Fruit fly (Drosophila melanogaster): ENCODE results near the gene PNKP.

dm6 chr3R:8354969-8355368 lies 11.7 kb upstream of the PNKP start:
- peak; percentile 91 for TF ChIP-seq fd96Ca (GFP tag; IDR thresholded peaks at IDR 0.05)
- peak; percentile 81 for TF ChIP-seq CG17806 (tag; optimal IDR thresholded peaks at IDR 0.05)
- TF ChIP-seq gl (tag; optimal IDR thresholded peaks at IDR 0.05) = peak; percentile 41
- TF ChIP-seq CG4496 (GFP tag; IDR thresholded peaks at IDR 0.05) = peak; percentile 90
- TF ChIP-seq Snoo (tag; optimal IDR thresholded peaks at IDR 0.05) = peak; percentile 50
- TF ChIP-seq Pif1B (GFP tag; optimal IDR thresholded peaks at IDR 0.05) = peak; percentile 83
- TF ChIP-seq rn (GFP tag; IDR thresholded peaks at IDR 0.05) = peak; percentile 83
- peak; percentile 64 for TF ChIP-seq CG9948 (tag; optimal IDR thresholded peaks at IDR 0.05)
- TF ChIP-seq CG13204 (GFP tag; optimal IDR thresholded peaks at IDR 0.05) = no peak
- TF ChIP-seq CG34367 (tag; optimal IDR thresholded peaks at IDR 0.05) = peak; percentile 68
- peak; percentile 89 for TF ChIP-seq Pif1A (GFP tag; optimal IDR thresholded peaks at IDR 0.05)
- TF ChIP-seq EcR (GFP tag; optimal IDR thresholded peaks at IDR 0.05) = no peak
- TF ChIP-seq CG15710 (tag; optimal IDR thresholded peaks at IDR 0.05) = peak; percentile 86

All from whole organism, pupa.